Fruit fly (Drosophila melanogaster): ENCODE data around the gene CG11403.

Gene CG11403

dm6 chrX:1276757-1277527 is 37.3 kb upstream of the CG11403 start (continued):
- TF ChIP-seq prd (optimal IDR thresholded peaks at IDR 0.05) (no peak), prd (GFP tag; IDR thresholded peaks at IDR 0.05) (peak; percentile 93), CG10321 (GFP tag; IDR thresholded peaks at IDR 0.05) (peak; percentile 73), gfzf (GFP tag; optimal IDR thresholded peaks at IDR 0.05) (no peak), CG18262 (tag; optimal IDR thresholded peaks at IDR 0.05) (peak; percentile 81), CG6683 (GFP tag; optimal IDR thresholded peaks at IDR 0.05) (peak; percentile 85), CG4328 (GFP tag; optimal IDR thresholded peaks at IDR 0.05) (peak; percentile 50), chinmo (GFP tag; IDR thresholded peaks at IDR 0.05; ENCODE audit: partially characterized antibody) (peak; percentile 78; the same call in 2 of the 4 replicates), Dfd (GFP tag; optimal IDR thresholded peaks at IDR 0.05) (no peak), CG18599 (GFP tag; optimal IDR thresholded peaks at IDR 0.05) (peak; percentile 97), Blimp-1 (GFP tag; optimal IDR thresholded peaks at IDR 0.05) (peak; percentile 71), pan (optimal IDR thresholded peaks at IDR 0.05) (no peak), pan (GFP tag; optimal IDR thresholded peaks at IDR 0.05 in 1 of 2, IDR thresholded peaks at IDR 0.05 in 1 of 2) (peak in 1 of 2 experiments; percentile 96), CoRest (tag; optimal IDR thresholded peaks at IDR 0.05) (peak; percentile 91), CG2116 (GFP tag; optimal IDR thresholded peaks at IDR 0.05) (peak; percentile 51), CTCF (GFP tag; optimal IDR thresholded peaks at IDR 0.05) (peak; percentile 1), CG33213 (GFP tag; optimal IDR thresholded peaks at IDR 0.05) (peak; percentile 89), Optix (GFP tag; IDR thresholded peaks at IDR 0.05) (peak; percentile 92), sim (GFP tag; IDR thresholded peaks at IDR 0.05) (peak; percentile 83), CG15514 (GFP tag; optimal IDR thresholded peaks at IDR 0.05) (peak; percentile 90), CG16813 (GFP tag; IDR thresholded peaks at IDR 0.05; ENCODE audit: partially characterized antibody) (no peak), ara (GFP tag; IDR thresholded peaks at IDR 0.05) (peak; percentile 84), fd96Cb (tag; optimal IDR thresholded peaks at IDR 0.05) (peak; percentile 86), ken (GFP tag; IDR thresholded peaks at IDR 0.05) (peak; percentile 90)

- TF ChIP-seq so (GFP tag; IDR thresholded peaks at IDR 0.05) (no peak), pfk (GFP tag; optimal IDR thresholded peaks at IDR 0.05) (peak; percentile 100), CG10209 (GFP tag; optimal IDR thresholded peaks at IDR 0.05) (peak; percentile 88), PHDP (tag; optimal IDR thresholded peaks at IDR 0.05) (no peak), dan (GFP tag; IDR thresholded peaks at IDR 0.05) (no peak), Deaf1 (tag; optimal IDR thresholded peaks at IDR 0.05) (peak; percentile 99), ash1 (GFP tag; optimal IDR thresholded peaks at IDR 0.05) (no peak), sens (GFP tag) (peak; percentile 11), CG34422 (GFP tag; IDR thresholded peaks at IDR 0.05) (peak; percentile 11; the same call in 1 of the 3 replicates), Hsf (GFP tag; optimal IDR thresholded peaks at IDR 0.05) (no peak), CG15269 (tag; optimal IDR thresholded peaks at IDR 0.05) (no peak), sim (GFP tag; IDR thresholded peaks at IDR 0.05) (no peak), Awh (GFP tag; IDR thresholded peaks at IDR 0.05) (no peak), dpn (GFP tag; optimal IDR thresholded peaks at IDR 0.05) (no peak), CG9727 (GFP tag; optimal IDR thresholded peaks at IDR 0.05) (no peak), CG1832 (GFP tag; optimal IDR thresholded peaks at IDR 0.05) (peak; percentile 70), grn (GFP tag; optimal IDR thresholded peaks at IDR 0.05) (peak; percentile 27), ci (GFP tag; IDR thresholded peaks at IDR 0.05) (0 out of 3 replicates have a peak, but pooled peaks have one; percentile 15), HLHmδ (GFP tag; optimal IDR thresholded peaks at IDR 0.05) (peak; percentile 43), Nf-YB (GFP tag; optimal IDR thresholded peaks at IDR 0.05) (peak; percentile 99), ewg (GFP tag; optimal IDR thresholded peaks at IDR 0.05) (no peak), ase (GFP tag; IDR thresholded peaks at IDR 0.05) (no peak), BEAF-32 (GFP tag; optimal IDR thresholded peaks at IDR 0.05) (no peak), CG31365 (tag; optimal IDR thresholded peaks at IDR 0.05) (no peak), jigr1 (GFP tag; IDR thresholded peaks at IDR 0.05) (no peak), CG11723 (GFP tag; optimal IDR thresholded peaks at IDR 0.05) (no peak)
Measured at dm6 chrX:1276047-1276756, 36.5 kb upstream of the CG11403 start.
